Worm (Caenorhabditis elegans) whole organism, early embryonic: ENCODE results near the gene F57A8.1.

Experiments
- F13C5.2 ChIP-seq: sonication (generic microtip); optimal IDR thresholded peaks from 2 replicates; lab custom pipeline; 2017; ENCODE audit warnings: mild to moderate bottlenecking, missing genetic modification characterization, inconsistent platforms, missing compliant biosample characterization
- ama-1 ChIP-seq: fragments of 150-350 bp; optimal IDR thresholded peaks from 2 replicates; lab custom pipeline; 2014
- ceh-13 ChIP-seq: fragments of 200-800 bp; sonication (Bioruptor generic); optimal IDR thresholded peaks from 2 replicates; lab custom pipeline; 2018; ENCODE audit warnings: mild to moderate bottlenecking, missing genetic modification characterization, missing compliant biosample characterization
- ceh-36 ChIP-seq: sonication (generic microtip); optimal IDR thresholded peaks from 2 replicates; lab custom pipeline; 2016; ENCODE audit warnings: missing genetic modification characterization, inconsistent platforms, missing compliant biosample characterization
- ets-7 ChIP-seq: sonication (generic microtip); optimal IDR thresholded peaks from 2 replicates; lab custom pipeline; 2016; ENCODE audit warnings: missing genotype, missing genetic modification characterization, missing compliant biosample characterization
- hmbx-1 ChIP-seq: sonication (generic microtip); optimal IDR thresholded peaks from 2 replicates; lab custom pipeline; 2016; ENCODE audit warnings: mild to moderate bottlenecking, missing genetic modification characterization, missing compliant biosample characterization
- tbx-37 ChIP-seq: fragments of 200-800 bp; sonication (Bioruptor generic); conservative IDR thresholded peaks from 2 replicates; pipeline ENCODE4 v1.3.6; 2022; ENCODE audit warnings: missing genetic modification reagents, missing genetic modification characterization, missing compliant biosample characterization

- TF ChIP-seq hmbx-1 (tag; lab: Kevin White, UChicago) (no peak), ceh-36 (tag; lab: Kevin White, UChicago) (no peak), ama-1 (lab: Kevin White, UChicago) (no peak), F13C5.2 (no peak), ceh-13 (GFP tag; lab: Kevin White, UChicago) (no peak), tbx-37 (GFP tag; lab: Robert Waterston, UW) (no peak), ets-7 (no peak)
Measured at ce11 chrV:10060039-10060438, 22.9 kb downstream of the F57A8.1 start.
